Worm (Caenorhabditis elegans) whole organism, L4/young adult: ENCODE results near the gene nhr-68.

ENCODE experiments used
- dao-5 ChIP-seq: sonication (generic microtip); optimal IDR thresholded peaks from 2 replicates; lab custom pipeline; 2016; ENCODE audit warnings: missing genotype, missing genetic modification characterization, moderate library complexity, missing compliant biosample characterization
- him-1 ChIP-seq: sonication (generic microtip); optimal IDR thresholded peaks from 2 replicates; lab custom pipeline; 2016; ENCODE audit warnings: missing genotype, missing genetic modification reagents, missing genetic modification characterization, missing compliant biosample characterization

- TF ChIP-seq him-1 (tag; lab: Kevin White, UChicago): no peak
- no peak for TF ChIP-seq dao-5 (tag; lab: Kevin White, UChicago)
Observed at ce11 chrV:11552379-11552778, 20.9 kb upstream of the nhr-68 start, which contains the start of gene srx-85.
